Worm (Caenorhabditis elegans): ENCODE measurements around the gene B0024.13.

ce11 chrV:10307283-10307682, 13.2 kb upstream of the B0024.13 start, which contains the start of gene che-12:
- TF ChIP-seq ama-1 (optimal IDR thresholded peaks at IDR 0.05) (no peak), flt-1 (GFP tag; IDR thresholded peaks at IDR 0.05) (no peak), pes-1 (GFP tag; IDR thresholded peaks at IDR 0.05) (no peak), ceh-36 (tag; optimal IDR thresholded peaks at IDR 0.05) (no peak), hmbx-1 (tag; optimal IDR thresholded peaks at IDR 0.05) (no peak), hnd-1 (tag; optimal IDR thresholded peaks at IDR 0.05) (no peak), tbx-11 (GFP tag; IDR thresholded peaks at IDR 0.05) (no peak), sea-1 (GFP tag; conservative IDR thresholded peaks at IDR 0.05) (no peak), aly-1 (tag; optimal IDR thresholded peaks at IDR 0.05) (no peak)

Data from whole organism, early embryonic.